Fruit fly (Drosophila melanogaster) whole organism, prepupa: ENCODE data around the gene CG11562.

Experiments used
- CG3032 ChIP-seq: fragments of 200-800 bp; optimal IDR thresholded peaks from 2 replicates; lab custom pipeline; 2019; ENCODE audit warnings: missing biosample characterization, mild to moderate bottlenecking, missing genetic modification characterization, moderate library complexity
- CG3919 ChIP-seq: fragments of 200-800 bp; sonication (Bioruptor generic); optimal IDR thresholded peaks from 3 replicates; lab custom pipeline; 2016; ENCODE audit warnings: missing biosample characterization, missing genetic modification characterization
- CG6276 ChIP-seq: fragments of 200-800 bp; sonication (Bioruptor generic); optimal IDR thresholded peaks from 2 replicates; lab custom pipeline; 2017; ENCODE audit warnings: missing biosample characterization, mild to moderate bottlenecking, missing genetic modification characterization
- Lpt ChIP-seq: fragments of 200-800 bp; sonication (Bioruptor generic); optimal IDR thresholded peaks from 3 replicates; lab custom pipeline; 2016; ENCODE audit warnings: missing biosample characterization, missing genetic modification characterization
- cyc ChIP-seq: fragments of 200-800 bp; sonication (Bioruptor generic); optimal IDR thresholded peaks from 3 replicates; lab custom pipeline; 2016; ENCODE audit warnings: missing biosample characterization, missing genetic modification characterization
- dac ChIP-seq: fragments of 200-800 bp; sonication (Bioruptor generic); optimal IDR thresholded peaks from 2 replicates; lab custom pipeline; 2017; ENCODE audit warnings: missing biosample characterization, mild to moderate bottlenecking, missing genetic modification characterization

dm6 chr2L:308194-308706, 16.0 kb downstream of the CG11562 start:
- no peak for TF ChIP-seq dac (GFP tag; lab: Kevin White, UChicago)
- TF ChIP-seq cyc (GFP tag; lab: Kevin White, UChicago): no peak
- no peak for TF ChIP-seq Lpt (GFP tag; lab: Kevin White, UChicago)
- no peak for TF ChIP-seq CG6276 (GFP tag; lab: Kevin White, UChicago)
- TF ChIP-seq CG3919 (GFP tag; lab: Kevin White, UChicago): no peak
- no peak for TF ChIP-seq CG3032
